Worm (Caenorhabditis elegans): ENCODE measurements around the gene F59A7.12.

F59A7.12 gene

DNA sequence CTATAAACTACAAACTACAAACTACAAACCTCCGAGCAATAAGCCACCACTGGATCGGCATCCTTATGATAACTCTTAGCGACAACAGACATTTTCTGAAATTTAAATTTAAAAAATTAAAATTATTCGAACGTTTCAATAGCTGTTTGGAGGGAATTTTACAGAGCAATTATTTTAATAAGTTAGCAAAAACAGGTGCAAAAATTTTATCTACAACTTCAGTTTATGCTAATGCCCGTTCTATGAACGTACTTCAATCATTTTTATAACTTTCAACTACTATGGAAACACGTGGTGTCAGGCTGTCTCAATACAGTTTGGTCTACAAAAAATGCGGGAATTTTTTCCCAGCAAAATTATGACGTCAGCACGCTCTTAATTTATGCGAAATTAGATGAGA lies 23.5 kb downstream of the F59A7.12 start, which contains the start of gene comt-5:
comt-5 (minus strand) TSS at position 101 of the 400 bp plus-strand sequence.
- TF ChIP-seq nhr-11 (tag; optimal IDR thresholded peaks at IDR 0.05) (no peak), spr-1 (tag; optimal IDR thresholded peaks at IDR 0.05) (no peak), zip-2 (tag; optimal IDR thresholded peaks at IDR 0.05) (no peak), nhr-28 (tag; optimal IDR thresholded peaks at IDR 0.05) (no peak), dpl-1 (GFP tag; optimal IDR thresholded peaks at IDR 0.05) (no peak)

DNA sequence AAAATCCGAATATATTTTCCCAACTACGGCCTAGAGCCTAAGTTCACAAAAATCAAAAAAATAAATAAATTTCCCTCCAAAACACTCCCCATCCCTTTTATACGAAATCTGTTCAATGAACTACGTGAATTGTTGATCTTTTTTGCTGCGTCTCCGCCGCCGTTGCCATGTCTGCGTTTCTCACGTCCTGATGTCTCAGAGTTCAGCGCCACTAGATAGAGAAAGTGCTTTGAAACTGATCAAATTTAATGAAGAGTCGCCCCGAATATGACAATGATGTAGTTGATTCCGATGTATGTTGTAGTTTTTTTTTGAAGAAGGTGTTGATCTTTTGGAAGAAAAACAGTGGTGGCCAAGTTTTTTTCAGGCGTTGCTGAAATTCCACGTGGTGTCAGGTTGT lies 24.3 kb downstream of the F59A7.12 start:
- TF ChIP-seq lir-3 (tag; optimal IDR thresholded peaks at IDR 0.05) (no peak), Y5F2A.4 (GFP tag; optimal IDR thresholded peaks at IDR 0.05) (no peak), dpl-1 (GFP tag; optimal IDR thresholded peaks at IDR 0.05) (no peak), mes-2 (tag; optimal IDR thresholded peaks at IDR 0.05; ENCODE audit: poor library complexity, severe bottlenecking) (no peak), dve-1 (tag; optimal IDR thresholded peaks at IDR 0.05; ENCODE audit: insufficient read depth) (peak; percentile 7), nhr-28 (tag; optimal IDR thresholded peaks at IDR 0.05) (peak; percentile 72), vab-7 (GFP tag; IDR thresholded peaks at IDR 0.05) (no peak), aha-1 (tag) (no peak), zfp-3 (GFP tag; conservative IDR thresholded peaks at IDR 0.05) (no peak)

DNA sequence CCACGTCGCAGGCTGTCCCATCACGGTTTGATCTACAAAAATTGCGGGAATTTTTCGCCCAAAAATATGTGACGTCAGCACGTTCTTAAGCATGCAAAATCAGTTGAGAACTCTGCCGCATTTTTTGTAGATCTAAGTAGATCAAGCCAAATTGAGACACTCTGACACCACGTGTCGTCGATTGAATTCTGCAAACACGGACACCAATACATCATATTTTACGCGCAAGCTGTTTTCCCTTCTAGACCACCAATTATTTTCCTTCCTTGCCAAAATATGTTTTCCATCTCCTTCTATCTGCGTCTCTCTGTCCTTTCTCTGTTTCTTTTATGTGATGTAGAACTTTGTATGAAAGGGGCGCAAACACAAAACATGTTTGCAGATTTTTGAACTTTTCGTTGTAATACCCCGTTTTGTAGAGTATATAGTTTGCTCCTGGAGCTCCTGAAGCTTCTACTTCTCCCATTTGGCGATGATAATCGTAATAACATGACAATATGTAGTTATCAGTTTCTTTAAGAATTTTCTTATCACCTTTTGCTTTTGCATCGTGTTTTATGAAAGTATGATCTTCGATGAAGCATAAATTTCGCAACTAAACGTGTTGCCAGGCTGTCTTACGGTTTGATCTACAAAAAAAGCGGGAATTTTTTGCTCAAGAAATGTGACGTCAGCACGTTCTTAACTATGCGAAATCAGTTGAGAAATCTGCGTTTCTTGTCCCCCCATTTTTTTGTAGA lies 26.0 kb downstream of the F59A7.12 start:
- no peak for TF ChIP-seq nhr-25 (tag; optimal IDR thresholded peaks at IDR 0.05; ENCODE audit: borderline replicate concordance, insufficient read depth)
- TF ChIP-seq hif-1 (tag; optimal IDR thresholded peaks at IDR 0.05) = peak in 1 of 2 experiments; percentile 1
- TF ChIP-seq mdl-1 (tag; optimal IDR thresholded peaks at IDR 0.05) = peak in 1 of 2 experiments; percentile 9
- TF ChIP-seq hmg-1.1 (GFP tag; IDR thresholded peaks at IDR 0.05) = peak; percentile 29; the same call in 1 of the 2 replicates
- TF ChIP-seq ztf-11 (tag; optimal IDR thresholded peaks at IDR 0.05) = no peak
- no peak for TF ChIP-seq nhr-76 (tag; optimal IDR thresholded peaks at IDR 0.05)
- peak; percentile 87 for TF ChIP-seq pqm-1 (tag; optimal IDR thresholded peaks at IDR 0.05)
- no peak for TF ChIP-seq lin-13 (GFP tag; optimal IDR thresholded peaks at IDR 0.05)
- TF ChIP-seq dve-1 (tag; optimal IDR thresholded peaks at IDR 0.05; ENCODE audit: insufficient read depth) = peak; percentile 18
- TF ChIP-seq daf-16 (GFP tag; optimal IDR thresholded peaks at IDR 0.05) = peak in 1 of 2 experiments; percentile 40
- TF ChIP-seq daf-16 (tag; optimal IDR thresholded peaks at IDR 0.05) = peak; percentile 45
- TF ChIP-seq snpc-4 (tag; optimal IDR thresholded peaks at IDR 0.05) = no peak
- TF ChIP-seq nhr-28 (tag; optimal IDR thresholded peaks at IDR 0.05) = peak; percentile 70
- no peak for TF ChIP-seq snpc-1.2 (GFP tag; IDR thresholded peaks at IDR 0.05)
- TF ChIP-seq dmd-6 (GFP tag; IDR thresholded peaks at IDR 0.05) = peak; percentile 57; the same call in 1 of the 2 replicates
- TF ChIP-seq nhr-6 (tag; optimal IDR thresholded peaks at IDR 0.05) = peak; percentile 8

ce11 chrV:2057324-2057723 lies 27.3 kb downstream of the F59A7.12 start, which contains the start of gene comt-3:
Gene comt-3, plus strand, starts transcription at chrV:2057537.
- TF ChIP-seq Y75B8A.6 (GFP tag; IDR thresholded peaks at IDR 0.05) = no peak
- peak; percentile 29 for TF ChIP-seq pqm-1 (tag; optimal IDR thresholded peaks at IDR 0.05)
- peak; percentile 30 for TF ChIP-seq nhr-28 (tag; optimal IDR thresholded peaks at IDR 0.05)

DNA sequence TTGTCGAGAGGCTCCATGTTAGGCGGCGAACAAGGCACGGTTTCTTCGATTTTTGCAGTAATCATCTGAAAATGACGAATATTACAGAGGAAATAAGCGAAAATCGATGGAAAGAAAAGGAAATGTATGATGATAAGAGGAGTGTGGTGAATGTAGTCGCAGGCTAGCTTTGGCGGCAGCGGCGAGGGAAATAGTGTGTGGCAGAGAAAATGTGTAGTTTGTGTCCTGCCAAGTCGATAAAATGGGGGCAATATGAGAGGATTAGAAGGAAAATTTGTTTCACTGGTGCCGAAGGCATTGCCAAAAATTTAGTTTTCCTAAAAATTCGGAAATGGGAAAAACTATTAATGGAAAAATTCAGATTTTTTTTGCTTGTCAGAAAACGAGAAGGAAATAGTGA lies 36.8 kb downstream of the F59A7.12 start, which contains the start of gene nhr-86:
nhr-86 (minus strand) TSS at position 71 of the 400 bp plus-strand sequence.
- TF ChIP-seq nhr-28 (tag; optimal IDR thresholded peaks at IDR 0.05) (peak; percentile 99), egl-27 (tag; optimal IDR thresholded peaks at IDR 0.05) (no peak), nhr-237 (tag; optimal IDR thresholded peaks at IDR 0.05) (no peak), daf-16 (GFP tag; optimal IDR thresholded peaks at IDR 0.05) (no peak), daf-16 (tag; optimal IDR thresholded peaks at IDR 0.05) (peak; percentile 7), hmg-1.1 (GFP tag; IDR thresholded peaks at IDR 0.05) (0 out of 2 replicates have a peak, but pooled peaks have one; percentile 12), hif-1 (tag; optimal IDR thresholded peaks at IDR 0.05) (peak in 1 of 2 experiments; percentile 12), arid-1 (GFP tag; conservative IDR thresholded peaks at IDR 0.05) (no peak), nhr-25 (tag; optimal IDR thresholded peaks at IDR 0.05; ENCODE audit: borderline replicate concordance, insufficient read depth) (no peak), pqm-1 (tag; optimal IDR thresholded peaks at IDR 0.05) (peak; percentile 19), hlh-11 (tag; optimal IDR thresholded peaks at IDR 0.05) (peak; percentile 25), unc-62 (GFP tag; optimal IDR thresholded peaks at IDR 0.05 in 1 of 2) (peak in 1 of 2 experiments; percentile 33), unc-62 (tag; optimal IDR thresholded peaks at IDR 0.05) (no peak), mes-2 (tag; optimal IDR thresholded peaks at IDR 0.05; ENCODE audit: poor library complexity, severe bottlenecking) (peak; percentile 13), dmd-6 (GFP tag; IDR thresholded peaks at IDR 0.05) (peak; percentile 16; the same call in 1 of the 2 replicates), dve-1 (tag; optimal IDR thresholded peaks at IDR 0.05; ENCODE audit: insufficient read depth) (peak; percentile 10), mep-1 (tag; optimal IDR thresholded peaks at IDR 0.05) (peak; percentile 3), snpc-4 (tag; optimal IDR thresholded peaks at IDR 0.05) (no peak)

All from whole organism, L4 larva.